Fruit fly (Drosophila melanogaster) whole organism, embryonic: ENCODE measurements around the gene CG15014.
A peak's percentile ranks its signal among the peaks of the same experiment; 100 is the strongest.

ENCODE experiments used
- CG10366 ChIP-seq: fragments of 200-800 bp; sonication (Bioruptor generic); IDR thresholded peaks from 2 replicates; pipeline ENCODE4 v1.3.6; 2022; ENCODE audit warnings: missing biosample characterization, missing genetic modification characterization
- CG10565 ChIP-seq: fragments of 200-800 bp; sonication (Bioruptor generic); optimal IDR thresholded peaks from 3 replicates; lab custom pipeline; 2016; ENCODE audit warnings: missing biosample characterization, mild to moderate bottlenecking, missing genetic modification characterization
- CG11085 ChIP-seq: fragments of 200-800 bp; sonication (Bioruptor generic); IDR thresholded peaks from 2 replicates; pipeline ENCODE4 v1.3.6; 2022; ENCODE audit warnings: missing biosample characterization, missing genetic modification characterization
- CG11247 ChIP-seq: fragments of 200-800 bp; sonication (Bioruptor generic); IDR thresholded peaks from 2 replicates; pipeline ENCODE4 v1.3.6; 2022; ENCODE audit warnings: missing biosample characterization, missing genetic modification characterization
- CG13894 ChIP-seq: fragments of 200-800 bp; sonication (Bioruptor generic); optimal IDR thresholded peaks from 3 replicates; lab custom pipeline; 2018; ENCODE audit warnings: missing biosample characterization, mild to moderate bottlenecking, missing genetic modification characterization, moderate library complexity
- CG14965 ChIP-seq: fragments of 200-800 bp; sonication (Bioruptor generic); optimal IDR thresholded peaks from 2 replicates; lab custom pipeline; 2016; ENCODE audit warnings: missing biosample characterization, missing genetic modification characterization, borderline replicate concordance
- CG15269 ChIP-seq: fragments of 200-800 bp; sonication (Bioruptor generic); optimal IDR thresholded peaks from 2 replicates; lab custom pipeline; 2018; ENCODE audit warnings: missing biosample characterization, mild to moderate bottlenecking, missing genetic modification characterization, moderate library complexity
- CG15696 ChIP-seq: fragments of 200-800 bp; sonication (Bioruptor generic); optimal IDR thresholded peaks from 2 replicates; lab custom pipeline; 2019; ENCODE audit warnings: missing biosample characterization, mild to moderate bottlenecking, missing genetic modification characterization, moderate library complexity
- CG1603 ChIP-seq: fragments of 200-800 bp; sonication (Bioruptor generic); optimal IDR thresholded peaks from 2 replicates; lab custom pipeline; 2019; ENCODE audit warnings: missing biosample characterization, mild to moderate bottlenecking, missing genetic modification characterization, moderate library complexity
- CG17361 ChIP-seq: fragments of 200-800 bp; sonication (Bioruptor generic); IDR thresholded peaks from 3 replicates; pipeline ENCODE4 v1.3.6; 2022; ENCODE audit warnings: missing biosample characterization, missing genetic modification characterization
- CG17612 ChIP-seq: fragments of 200-800 bp; sonication (Bioruptor generic); IDR thresholded peaks from 2 replicates; pipeline ENCODE4 v1.3.6; 2022; ENCODE audit warnings: missing biosample characterization, missing genetic modification characterization
- CG18619 ChIP-seq: fragments of 200-800 bp; sonication (Bioruptor generic); optimal IDR thresholded peaks from 3 replicates; lab custom pipeline; 2017; ENCODE audit warnings: missing biosample characterization, mild to moderate bottlenecking, missing genetic modification characterization
- CG2199 ChIP-seq: fragments of 200-800 bp; sonication (Bioruptor generic); IDR thresholded peaks from 3 replicates; pipeline ENCODE4 v1.3.6; 2022; ENCODE audit warnings: missing biosample characterization, missing genetic modification characterization
- CG30431 ChIP-seq: fragments of 200-800 bp; sonication (Bioruptor generic); optimal IDR thresholded peaks from 2 replicates; lab custom pipeline; 2017; ENCODE audit warnings: missing biosample characterization, missing genetic modification characterization
- CG32767 ChIP-seq: fragments of 200-800 bp; sonication (Bioruptor generic); IDR thresholded peaks from 2 replicates; pipeline ENCODE4 v1.3.6; 2022; ENCODE audit warnings: missing biosample characterization, missing genetic modification characterization
- CG3281 ChIP-seq: fragments of 200-800 bp; sonication (Bioruptor generic); optimal IDR thresholded peaks from 3 replicates; lab custom pipeline; 2017; ENCODE audit warnings: missing biosample characterization, mild to moderate bottlenecking, missing genetic modification characterization
- CG34224 ChIP-seq: fragments of 200-800 bp; sonication (Bioruptor generic); IDR thresholded peaks from 3 replicates; pipeline ENCODE4 v1.3.6; 2022; ENCODE audit warnings: missing biosample characterization, missing genetic modification characterization; ENCODE audit not compliant: partially characterized antibody
- CG7556 ChIP-seq: fragments of 200-800 bp; sonication (Bioruptor generic); optimal IDR thresholded peaks from 2 replicates; lab custom pipeline; 2017; ENCODE audit warnings: missing biosample characterization, mild to moderate bottlenecking, missing genetic modification characterization
- CG7786 ChIP-seq: fragments of 200-800 bp; sonication (Bioruptor generic); optimal IDR thresholded peaks from 2 replicates; lab custom pipeline; 2016; ENCODE audit warnings: missing biosample characterization, missing genetic modification characterization
- CG7928 ChIP-seq: fragments of 200-800 bp; sonication (Bioruptor generic); optimal IDR thresholded peaks from 2 replicates; lab custom pipeline; 2017; ENCODE audit warnings: missing biosample characterization, mild to moderate bottlenecking, missing genetic modification characterization
- CG8290 ChIP-seq, 3 experiments: fragments of 200-800 bp; sonication (Bioruptor generic); optimal IDR thresholded peaks; 2 replicates each; lab custom pipeline; 2016 to 2019; ENCODE audit warnings: missing biosample characterization in 3 of 3, missing genetic modification characterization in 3 of 3, mild to moderate bottlenecking in 2 of 3, moderate library complexity in 1 of 3
- Dad ChIP-seq: fragments of 200-800 bp; sonication (Bioruptor generic); optimal IDR thresholded peaks from 3 replicates; lab custom pipeline; 2016; ENCODE audit warnings: missing biosample characterization, missing genetic modification characterization
- Dek ChIP-seq: fragments of 200-800 bp; sonication (Bioruptor generic); optimal IDR thresholded peaks from 3 replicates; lab custom pipeline; 2019; ENCODE audit warnings: missing biosample characterization, mild to moderate bottlenecking, missing genetic modification characterization, moderate library complexity
- Dref ChIP-seq: fragments of 200-800 bp; sonication (Bioruptor generic); IDR thresholded peaks from 2 replicates; pipeline ENCODE4 v1.3.6; 2022; ENCODE audit warnings: missing biosample characterization, missing genetic modification characterization
- Drgx ChIP-seq: fragments of 200-800 bp; sonication (Bioruptor generic); IDR thresholded peaks from 2 replicates; pipeline ENCODE4 v1.3.6; 2022; ENCODE audit warnings: missing biosample characterization, missing genetic modification characterization
- Elba2 ChIP-seq: fragments of 200-800 bp; sonication (Bioruptor generic); optimal IDR thresholded peaks from 3 replicates; lab custom pipeline; 2016; ENCODE audit warnings: missing biosample characterization, missing genetic modification characterization
- Fer1 ChIP-seq: fragments of 200-800 bp; sonication (Bioruptor generic); optimal IDR thresholded peaks from 2 replicates; lab custom pipeline; 2017; ENCODE audit warnings: missing biosample characterization, mild to moderate bottlenecking, missing genetic modification characterization
- H15 ChIP-seq: fragments of 200-800 bp; sonication (Bioruptor generic); IDR thresholded peaks from 3 replicates; pipeline ENCODE4 v1.3.6; 2022; ENCODE audit warnings: missing biosample characterization, missing genetic modification characterization
- HLH3B ChIP-seq: fragments of 200-800 bp; sonication (Bioruptor generic); IDR thresholded peaks from 2 replicates; pipeline ENCODE4 v1.3.6; 2022; ENCODE audit warnings: missing biosample characterization, missing genetic modification characterization
- Hey ChIP-seq: fragments of 200-800 bp; sonication (Bioruptor generic); optimal IDR thresholded peaks from 3 replicates; lab custom pipeline; 2018; ENCODE audit warnings: missing biosample characterization, mild to moderate bottlenecking, missing genetic modification characterization
- Meics ChIP-seq: fragments of 200-800 bp; sonication (Bioruptor generic); optimal IDR thresholded peaks from 2 replicates; lab custom pipeline; 2017; ENCODE audit warnings: missing biosample characterization, mild to moderate bottlenecking, missing genetic modification characterization
- Mes4 ChIP-seq: fragments of 200-800 bp; sonication (Bioruptor generic); optimal IDR thresholded peaks from 2 replicates; lab custom pipeline; 2016; ENCODE audit warnings: missing biosample characterization, missing genetic modification characterization
- NC2α ChIP-seq: fragments of 200-800 bp; sonication (Bioruptor generic); optimal IDR thresholded peaks from 2 replicates; lab custom pipeline; 2016; ENCODE audit warnings: missing biosample characterization, missing genetic modification characterization
- Pdp1 ChIP-seq, 2 experiments: fragments of 200-800 bp; sonication (Bioruptor generic); optimal IDR thresholded peaks; 3 replicates each; lab custom pipeline; 2016; ENCODE audit warnings: missing biosample characterization in 2 of 2, missing genetic modification characterization in 2 of 2, mild to moderate bottlenecking in 1 of 2, moderate library complexity in 1 of 2
- Rfx ChIP-seq: fragments of 200-800 bp; sonication (Bioruptor generic); IDR thresholded peaks from 2 replicates; pipeline ENCODE4 v1.3.6; 2022; ENCODE audit warnings: missing biosample characterization, missing genetic modification characterization
- TFAM ChIP-seq: fragments of 200-800 bp; sonication (Bioruptor generic); optimal IDR thresholded peaks from 2 replicates; lab custom pipeline; 2017; ENCODE audit warnings: missing biosample characterization, missing genetic modification characterization, inconsistent platforms
- Usf ChIP-seq: fragments of 200-800 bp; sonication (Bioruptor generic); optimal IDR thresholded peaks from 2 replicates; lab custom pipeline; 2017; ENCODE audit warnings: missing genotype, missing biosample characterization, missing genetic modification characterization
- Xrp1 ChIP-seq: fragments of 200-800 bp; sonication (Bioruptor generic); IDR thresholded peaks from 2 replicates; pipeline ENCODE4 v1.3.6; 2022; ENCODE audit warnings: missing biosample characterization, missing genetic modification characterization
- YL-1 ChIP-seq: fragments of 200-800 bp; sonication (Bioruptor generic); optimal IDR thresholded peaks from 3 replicates; lab custom pipeline; 2017; ENCODE audit warnings: missing biosample characterization, mild to moderate bottlenecking, missing genetic modification characterization
- bsh ChIP-seq, 2 experiments: fragments of 200-800 bp; sonication (Bioruptor generic); optimal IDR thresholded peaks; 2 replicates each; lab custom pipeline; 2017 to 2018; ENCODE audit warnings: mild to moderate bottlenecking in 2 of 2, missing biosample characterization in 2 of 2, missing genetic modification characterization in 2 of 2, moderate library complexity in 1 of 2
- caup ChIP-seq: fragments of 200-800 bp; sonication (Bioruptor generic); optimal IDR thresholded peaks from 3 replicates; lab custom pipeline; 2017; ENCODE audit warnings: missing biosample characterization, mild to moderate bottlenecking, missing genetic modification characterization, moderate library complexity; ENCODE audit not compliant: severe bottlenecking
- croc ChIP-seq: fragments of 200-800 bp; sonication (Bioruptor generic); conservative IDR thresholded peaks from 3 replicates; pipeline ENCODE4 v1.3.6; 2022; ENCODE audit warnings: missing biosample characterization, missing genetic modification characterization
- crol ChIP-seq: fragments of 200-800 bp; sonication (Bioruptor generic); IDR thresholded peaks from 2 replicates; pipeline ENCODE4 v1.3.6; 2022; ENCODE audit warnings: missing biosample characterization, missing genetic modification characterization
- gsb-n ChIP-seq: fragments of 200-800 bp; sonication (Bioruptor generic); optimal IDR thresholded peaks from 3 replicates; lab custom pipeline; 2018; ENCODE audit warnings: missing biosample characterization, mild to moderate bottlenecking, missing genetic modification characterization
- h ChIP-seq: fragments of >200 bp; optimal IDR thresholded peaks from 2 replicates; lab custom pipeline; 2017
- hb ChIP-seq: fragments of 200-800 bp; sonication (Bioruptor generic); IDR thresholded peaks from 3 replicates; pipeline ENCODE4 v1.3.6; 2022; ENCODE audit warnings: missing biosample characterization, missing genetic modification characterization; ENCODE audit not compliant: partially characterized antibody
- ken ChIP-seq: fragments of 200-800 bp; sonication (Bioruptor generic); IDR thresholded peaks from 3 replicates; pipeline ENCODE4 v1.3.6; 2022; ENCODE audit warnings: missing biosample characterization, missing genetic modification characterization
- slou ChIP-seq: fragments of 200-800 bp; sonication (Bioruptor generic); optimal IDR thresholded peaks from 3 replicates; lab custom pipeline; 2016; ENCODE audit warnings: missing biosample characterization, missing genetic modification characterization
- stwl ChIP-seq: fragments of 200-800 bp; sonication (Bioruptor generic); optimal IDR thresholded peaks from 3 replicates; lab custom pipeline; 2018; ENCODE audit warnings: missing biosample characterization, mild to moderate bottlenecking, missing genetic modification characterization, moderate library complexity
- tna ChIP-seq: fragments of 200-800 bp; sonication (Bioruptor generic); IDR thresholded peaks from 2 replicates; pipeline ENCODE4 v1.3.6; 2022; ENCODE audit warnings: missing biosample characterization, missing genetic modification characterization; ENCODE audit not compliant: partially characterized antibody
- ttk ChIP-seq: fragments of 200-800 bp; sonication (Bioruptor generic); IDR thresholded peaks from 2 replicates; pipeline ENCODE4 v2.1.2; 2022; ENCODE audit warnings: missing biosample characterization, missing genetic modification characterization
- tx ChIP-seq: fragments of 200-800 bp; sonication (Bioruptor generic); optimal IDR thresholded peaks from 2 replicates; lab custom pipeline; 2016; ENCODE audit warnings: missing biosample characterization, missing genetic modification characterization

CG15014 gene

dm6 chr3L:4367339-4367738 is 45.3 kb upstream of the CG15014 start, which contains the start of gene CG11342 (continued):
- no peak for TF ChIP-seq Dref (GFP tag; lab: Robert Waterston, UW)
- peak; percentile 99 for TF ChIP-seq stwl (tag; lab: Kevin White, UChicago)
- TF ChIP-seq CG15269 (tag; lab: Kevin White, UChicago): no peak
- TF ChIP-seq tx (GFP tag; lab: Kevin White, UChicago): no peak
- TF ChIP-seq Fer1 (GFP tag; lab: Kevin White, UChicago): no peak
- no peak for TF ChIP-seq H15 (GFP tag; lab: Robert Waterston, UW)
- TF ChIP-seq Pdp1 (GFP tag; optimal IDR thresholded peaks at IDR 0.05; lab: Kevin White, UChicago): peak in 1 of 2 experiments; percentile 3
- no peak for TF ChIP-seq ken
- no peak for TF ChIP-seq CG7928 (GFP tag; lab: Kevin White, UChicago)
- no peak for TF ChIP-seq Hey
- no peak for TF ChIP-seq bsh (GFP tag; optimal IDR thresholded peaks at IDR 0.05; lab: Kevin White, UChicago)
- TF ChIP-seq CG10565 (GFP tag; lab: Kevin White, UChicago): no peak
- TF ChIP-seq Dek (tag; lab: Kevin White, UChicago): no peak
- TF ChIP-seq hb (GFP tag; lab: Robert Waterston, UW): no peak
- no peak for TF ChIP-seq crol (GFP tag; lab: Robert Waterston, UW)
- no peak for TF ChIP-seq Xrp1
- TF ChIP-seq CG11085: no peak
- TF ChIP-seq CG7556 (GFP tag; lab: Kevin White, UChicago): no peak
- TF ChIP-seq h (lab: Kevin White, UChicago): no peak
- TF ChIP-seq caup (GFP tag; lab: Kevin White, UChicago): no peak
- TF ChIP-seq Rfx: peak; percentile 43; the same call in 1 of the 2 replicates
- TF ChIP-seq CG11247 (GFP tag; lab: Robert Waterston, UW): no peak
- peak; percentile 46 for TF ChIP-seq CG1603 (tag; lab: Kevin White, UChicago)
- no peak for TF ChIP-seq CG8290 (GFP tag; optimal IDR thresholded peaks at IDR 0.05; lab: Kevin White, UChicago)
- TF ChIP-seq CG8290 (tag; optimal IDR thresholded peaks at IDR 0.05; lab: Kevin White, UChicago): no peak
- TF ChIP-seq Dad (GFP tag; lab: Kevin White, UChicago): no peak
- no peak for TF ChIP-seq CG13894 (tag; lab: Kevin White, UChicago)
- TF ChIP-seq CG2199: no peak
- TF ChIP-seq slou: no peak
- TF ChIP-seq croc (GFP tag; lab: Robert Waterston, UW): no peak
- TF ChIP-seq ttk: no peak
- TF ChIP-seq Mes4: no peak
- TF ChIP-seq TFAM (GFP tag; lab: Kevin White, UChicago): no peak
- no peak for TF ChIP-seq YL-1 (GFP tag; lab: Kevin White, UChicago)
- TF ChIP-seq Meics (GFP tag; lab: Kevin White, UChicago): no peak
- TF ChIP-seq CG7786: no peak
- TF ChIP-seq Elba2: no peak
- no peak for TF ChIP-seq Usf (GFP tag; lab: Kevin White, UChicago)
- TF ChIP-seq CG15696: no peak
- TF ChIP-seq CG14965 (GFP tag; lab: Kevin White, UChicago): no peak
- no peak for TF ChIP-seq CG30431 (GFP tag; lab: Kevin White, UChicago)
- no peak for TF ChIP-seq CG18619 (GFP tag; lab: Kevin White, UChicago)
- TF ChIP-seq CG10366 (GFP tag; lab: Robert Waterston, UW): no peak
- TF ChIP-seq CG17361 (GFP tag; lab: Robert Waterston, UW): no peak
- peak; percentile 31; the same call in 1 of the 2 replicates for TF ChIP-seq tna
- no peak for TF ChIP-seq CG17612
- TF ChIP-seq NC2α (GFP tag; lab: Kevin White, UChicago): no peak
- no peak for TF ChIP-seq CG3281
- TF ChIP-seq gsb-n (tag; lab: Kevin White, UChicago): no peak
- TF ChIP-seq Drgx (GFP tag; lab: Robert Waterston, UW): no peak
- TF ChIP-seq HLH3B (GFP tag; lab: Robert Waterston, UW): no peak
- no peak for TF ChIP-seq CG32767 (GFP tag; lab: Robert Waterston, UW)
- peak; percentile 88 for TF ChIP-seq CG34224
